Worm (Caenorhabditis elegans) whole organism, late embryonic: ENCODE measurements around the gene zzz-1.

Experiments
- gmeb-2 ChIP-seq: sonication (generic microtip); optimal IDR thresholded peaks from 2 replicates; lab custom pipeline; 2016; ENCODE audit warnings: missing genetic modification characterization, inconsistent platforms, missing compliant biosample characterization
- nhr-11 ChIP-seq: fragments of 150-350 bp; optimal IDR thresholded peaks from 2 replicates; lab custom pipeline; 2014; ENCODE audit warnings: missing biosample characterization, missing genetic modification characterization
- nhr-232 ChIP-seq: sonication (generic microtip); optimal IDR thresholded peaks from 2 replicates; lab custom pipeline; 2016; ENCODE audit warnings: missing genetic modification characterization, missing compliant biosample characterization

DNA sequence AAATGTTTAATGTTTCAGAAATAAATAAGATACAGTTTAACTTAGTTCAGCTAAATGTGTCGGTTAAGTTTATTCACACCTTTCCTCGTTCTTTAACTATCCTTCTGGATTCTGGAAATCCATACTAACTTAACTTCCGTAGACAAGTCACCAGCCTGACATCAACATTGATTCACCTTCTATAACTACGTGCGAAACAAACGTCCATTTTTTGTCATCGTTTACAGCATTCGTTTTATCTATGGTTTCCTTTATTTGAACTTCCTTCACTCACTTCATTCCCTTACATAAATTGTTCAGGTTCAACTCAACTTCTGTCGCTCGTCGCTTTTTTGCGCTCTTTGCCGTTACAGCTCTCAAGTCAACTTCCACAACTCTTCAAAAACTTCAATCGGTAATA lies 32.2 kb upstream of the zzz-1 start, which contains the start of gene F17C11.26:
- TF ChIP-seq gmeb-2 (tag; lab: Kevin White, UChicago) (no peak), nhr-232 (no peak), nhr-11 (no peak)
